Worm (Caenorhabditis elegans) whole organism, L1 larva: ENCODE results near the gene rps-13.

Source experiments
- dpl-1 ChIP-seq, 3 experiments: fragments of 150-350 bp in 2 of 3; sonication (generic microtip) in 1 of 3; optimal IDR thresholded peaks; 2 replicates each; lab custom pipeline; 2014 to 2017; ENCODE audit warnings: missing biosample characterization in 3 of 3, missing genetic modification characterization in 3 of 3, missing genetic modification reagents in 3 of 3
- egl-27 ChIP-seq, 2 experiments: fragments of 150-350 bp in 1 of 2; sonication (generic microtip); optimal IDR thresholded peaks; 3 replicates each; lab custom pipeline; 2017 to 2018; ENCODE audit warnings: missing biosample characterization in 2 of 2, missing genetic modification characterization in 2 of 2, missing genetic modification reagents in 2 of 2
- irx-1 ChIP-seq: sonication (generic microtip); optimal IDR thresholded peaks from 2 replicates; lab custom pipeline; 2016; ENCODE audit warnings: missing genetic modification characterization, missing compliant biosample characterization
- lin-15B ChIP-seq: fragments of 150-350 bp; sonication (generic microtip); optimal IDR thresholded peaks from 3 replicates; lab custom pipeline; 2014; ENCODE audit warnings: missing biosample characterization, missing genetic modification characterization
- nhr-28 ChIP-seq: fragments of 150-350 bp; optimal IDR thresholded peaks from 2 replicates; lab custom pipeline; 2014; ENCODE audit warnings: missing biosample characterization, missing genetic modification characterization
- nhr-77 ChIP-seq: fragments of 150-350 bp; optimal IDR thresholded peaks from 2 replicates; lab custom pipeline; 2014; ENCODE audit warnings: missing biosample characterization, missing genetic modification characterization
- nhr-90 ChIP-seq: sonication (generic microtip); optimal IDR thresholded peaks from 2 replicates; lab custom pipeline; 2016; ENCODE audit warnings: mild to moderate bottlenecking, missing genetic modification characterization, missing compliant biosample characterization; ENCODE audit not compliant: poor library complexity
- skn-1 ChIP-seq: fragments of 150-350 bp; optimal IDR thresholded peaks from 2 replicates; lab custom pipeline; 2014; ENCODE audit warnings: missing biosample characterization, missing genetic modification characterization
- tbx-2 ChIP-seq: sonication (generic microtip); optimal IDR thresholded peaks from 2 replicates; lab custom pipeline; 2016; ENCODE audit warnings: missing genetic modification characterization, missing compliant biosample characterization

- TF ChIP-seq irx-1 (no peak), nhr-28 (no peak), egl-27 (tag; optimal IDR thresholded peaks at IDR 0.05; lab: Kevin White, UChicago) (no peak), dpl-1 (GFP tag; optimal IDR thresholded peaks at IDR 0.05; lab: Kevin White, UChicago) (no peak), skn-1 (tag; lab: Kevin White, UChicago) (no peak), lin-15B (tag; lab: Kevin White, UChicago) (no peak), nhr-77 (no peak), tbx-2 (tag; lab: Kevin White, UChicago) (no peak), nhr-90 (tag; lab: Kevin White, UChicago) (no peak)
These were observed 5.7 kb upstream of the rps-13 start, which contains the start of gene C16A3.5 for ce11 chrIII:6380472-6380871.
